Fruit fly (Drosophila melanogaster) whole organism, embryonic: ENCODE results near the gene Sap30.

Experiments
- BtbVII ChIP-seq: fragments of 200-800 bp; sonication (Bioruptor generic); optimal IDR thresholded peaks from 3 replicates; lab custom pipeline; 2017; ENCODE audit warnings: missing biosample characterization, mild to moderate bottlenecking, missing genetic modification characterization
- C15 ChIP-seq: fragments of 200-800 bp; sonication (Bioruptor generic); IDR thresholded peaks from 3 replicates; pipeline ENCODE4 v1.3.6; 2022; ENCODE audit warnings: missing biosample characterization, missing genetic modification characterization
- CG1024 ChIP-seq: fragments of 200-800 bp; sonication (Bioruptor generic); IDR thresholded peaks from 2 replicates; pipeline ENCODE4 v1.3.6; 2022; ENCODE audit warnings: missing biosample characterization, missing genetic modification characterization
- CG1233 ChIP-seq: fragments of 200-800 bp; sonication (Bioruptor generic); optimal IDR thresholded peaks from 4 replicates; lab custom pipeline; 2018; ENCODE audit warnings: missing biosample characterization, mild to moderate bottlenecking, missing genetic modification characterization
- CG13424 ChIP-seq: fragments of 200-800 bp; sonication (Bioruptor generic); optimal IDR thresholded peaks from 2 replicates; lab custom pipeline; 2019; ENCODE audit warnings: missing biosample characterization, mild to moderate bottlenecking, missing genetic modification characterization, moderate library complexity
- CG15269 ChIP-seq: fragments of 200-800 bp; sonication (Bioruptor generic); optimal IDR thresholded peaks from 2 replicates; lab custom pipeline; 2018; ENCODE audit warnings: missing biosample characterization, mild to moderate bottlenecking, missing genetic modification characterization, moderate library complexity
- CG17912 ChIP-seq: fragments of 200-800 bp; sonication (Bioruptor generic); optimal IDR thresholded peaks from 2 replicates; lab custom pipeline; 2018; ENCODE audit warnings: missing biosample characterization, mild to moderate bottlenecking, missing genetic modification characterization
- CG2199 ChIP-seq: fragments of 200-800 bp; sonication (Bioruptor generic); IDR thresholded peaks from 3 replicates; pipeline ENCODE4 v1.3.6; 2022; ENCODE audit warnings: missing biosample characterization, missing genetic modification characterization
- CG2712 ChIP-seq: fragments of 200-800 bp; optimal IDR thresholded peaks from 3 replicates; lab custom pipeline; 2019; ENCODE audit warnings: missing biosample characterization, mild to moderate bottlenecking, missing genetic modification characterization, moderate library complexity
- CG3281 ChIP-seq: fragments of 200-800 bp; sonication (Bioruptor generic); optimal IDR thresholded peaks from 3 replicates; lab custom pipeline; 2017; ENCODE audit warnings: missing biosample characterization, mild to moderate bottlenecking, missing genetic modification characterization
- CG5180 ChIP-seq: fragments of 200-800 bp; sonication (Bioruptor generic); optimal IDR thresholded peaks from 3 replicates; lab custom pipeline; 2017; ENCODE audit warnings: missing biosample characterization, missing genetic modification characterization, mild to moderate bottlenecking, moderate library complexity, missing genetic modification reagents
- CG6813 ChIP-seq: fragments of 200-800 bp; sonication (Bioruptor generic); optimal IDR thresholded peaks from 2 replicates; lab custom pipeline; 2017; ENCODE audit warnings: missing biosample characterization, missing genetic modification characterization, mild to moderate bottlenecking, moderate library complexity, missing genetic modification reagents
- CG7928 ChIP-seq: fragments of 200-800 bp; sonication (Bioruptor generic); optimal IDR thresholded peaks from 2 replicates; lab custom pipeline; 2017; ENCODE audit warnings: missing biosample characterization, mild to moderate bottlenecking, missing genetic modification characterization
- CoRest ChIP-seq: fragments of 200-800 bp; sonication (Bioruptor generic); optimal IDR thresholded peaks from 3 replicates; lab custom pipeline; 2018; ENCODE audit warnings: missing biosample characterization, mild to moderate bottlenecking, missing genetic modification characterization, moderate library complexity
- Dad ChIP-seq: fragments of 200-800 bp; sonication (Bioruptor generic); optimal IDR thresholded peaks from 3 replicates; lab custom pipeline; 2016; ENCODE audit warnings: missing biosample characterization, missing genetic modification characterization
- Dp ChIP-seq: fragments of 200-800 bp; sonication (Bioruptor generic); optimal IDR thresholded peaks from 2 replicates; lab custom pipeline; 2018; ENCODE audit warnings: missing biosample characterization, mild to moderate bottlenecking, missing genetic modification characterization, moderate library complexity
- Ets65A ChIP-seq: fragments of 200-800 bp; sonication (Bioruptor generic); peaks from one replicate; lab custom pipeline; 2016; ENCODE audit warnings: missing biosample characterization, missing genetic modification characterization
- HLHmδ ChIP-seq: fragments of 200-800 bp; sonication (Bioruptor generic); optimal IDR thresholded peaks from 2 replicates; lab custom pipeline; 2018; ENCODE audit warnings: missing biosample characterization, mild to moderate bottlenecking, missing genetic modification characterization, moderate library complexity
- MTF-1 ChIP-seq: fragments of 200-800 bp; sonication (Bioruptor generic); optimal IDR thresholded peaks from 2 replicates; lab custom pipeline; 2018; ENCODE audit warnings: missing biosample characterization, mild to moderate bottlenecking, missing genetic modification characterization, borderline replicate concordance
- Nf-YB ChIP-seq: fragments of 200-800 bp; sonication (Bioruptor generic); optimal IDR thresholded peaks from 3 replicates; lab custom pipeline; 2019; ENCODE audit warnings: missing biosample characterization, mild to moderate bottlenecking, missing genetic modification characterization, moderate library complexity
- Ptx1 ChIP-seq: fragments of 200-800 bp; sonication (Bioruptor generic); IDR thresholded peaks from 2 replicates; pipeline ENCODE4 v1.3.6; 2022; ENCODE audit warnings: missing biosample characterization, missing genetic modification characterization
- Scr ChIP-seq: fragments of 200-800 bp; sonication (Bioruptor generic); IDR thresholded peaks from 2 replicates; pipeline ENCODE4 v1.3.6; 2022; ENCODE audit warnings: missing biosample characterization, missing genetic modification characterization; ENCODE audit not compliant: partially characterized antibody
- Sox100B ChIP-seq: fragments of 200-800 bp; sonication (Bioruptor generic); optimal IDR thresholded peaks from 3 replicates; lab custom pipeline; 2018; ENCODE audit warnings: missing biosample characterization, mild to moderate bottlenecking, missing genetic modification characterization
- Spps ChIP-seq: fragments of 200-800 bp; sonication (Bioruptor generic); optimal IDR thresholded peaks from 2 replicates; lab custom pipeline; 2018; ENCODE audit warnings: missing biosample characterization, mild to moderate bottlenecking, missing genetic modification characterization
- bbx ChIP-seq: fragments of 200-800 bp; sonication (Bioruptor generic); IDR thresholded peaks from 2 replicates; pipeline ENCODE4 v1.3.6; 2022; ENCODE audit warnings: missing biosample characterization, missing genetic modification characterization; ENCODE audit not compliant: partially characterized antibody
- bcd ChIP-seq: fragments of 200-800 bp; sonication (Bioruptor generic); optimal IDR thresholded peaks from 2 replicates; lab custom pipeline; 2017; ENCODE audit warnings: missing biosample characterization, mild to moderate bottlenecking, missing genetic modification characterization
- bsh ChIP-seq, 2 experiments: fragments of 200-800 bp; sonication (Bioruptor generic); optimal IDR thresholded peaks; 2 replicates each; lab custom pipeline; 2017 to 2018; ENCODE audit warnings: mild to moderate bottlenecking in 2 of 2, missing biosample characterization in 2 of 2, missing genetic modification characterization in 2 of 2, moderate library complexity in 1 of 2
- dpn ChIP-seq, 2 experiments: fragments of 200-800 bp; sonication (Bioruptor generic); optimal IDR thresholded peaks; 3 replicates each; lab custom pipeline; 2016; ENCODE audit warnings: missing biosample characterization in 2 of 2, missing genetic modification characterization in 2 of 2
- dysf ChIP-seq: fragments of 200-800 bp; sonication (Bioruptor generic); IDR thresholded peaks from 3 replicates; pipeline ENCODE4 v1.3.6; 2022; ENCODE audit warnings: missing biosample characterization, missing genetic modification characterization
- fd96Cb ChIP-seq: fragments of 200-800 bp; sonication (Bioruptor generic); optimal IDR thresholded peaks from 2 replicates; lab custom pipeline; 2018; ENCODE audit warnings: missing biosample characterization, mild to moderate bottlenecking, missing genetic modification characterization, moderate library complexity
- gcm ChIP-seq: fragments of 200-800 bp; sonication (Bioruptor generic); optimal IDR thresholded peaks from 2 replicates; lab custom pipeline; 2019; ENCODE audit warnings: missing biosample characterization, mild to moderate bottlenecking, missing genetic modification characterization, moderate library complexity
- gro ChIP-seq: fragments of 200-800 bp; sonication (Bioruptor generic); optimal IDR thresholded peaks from 2 replicates; lab custom pipeline; 2016; ENCODE audit warnings: missing biosample characterization, missing genetic modification characterization
- gt ChIP-seq: fragments of 200-800 bp; sonication (Bioruptor generic); IDR thresholded peaks from 2 replicates; pipeline ENCODE4 v1.3.6; 2022; ENCODE audit warnings: missing biosample characterization, missing genetic modification characterization
- knrl ChIP-seq: fragments of 200-800 bp; sonication (Bioruptor generic); IDR thresholded peaks from 3 replicates; pipeline ENCODE4 v1.3.6; 2022; ENCODE audit warnings: missing biosample characterization, missing genetic modification characterization; ENCODE audit not compliant: partially characterized antibody
- lilli ChIP-seq: fragments of 200-800 bp; sonication (Bioruptor generic); optimal IDR thresholded peaks from 3 replicates; lab custom pipeline; 2016; ENCODE audit warnings: missing biosample characterization, missing genetic modification characterization
- p53 ChIP-seq: fragments of 200-800 bp; sonication (Bioruptor generic); optimal IDR thresholded peaks from 2 replicates; lab custom pipeline; 2016; ENCODE audit warnings: missing biosample characterization, missing genetic modification characterization
- prd ChIP-seq, 3 experiments: fragments of >200 bp in 2 of 3; fragments of 200-800 bp in 1 of 3; sonication (Bioruptor generic) in 1 of 3; optimal IDR thresholded peaks in 2 of 3; IDR thresholded peaks in 1 of 3; 2 replicates in 2 of 3; 3 replicates in 1 of 3; pipeline versions ENCODE4 v1.3.6 to Lab custom; 2017 to 2022; ENCODE audit warnings: missing biosample characterization in 1 of 3, missing genetic modification characterization in 1 of 3
- pzg ChIP-seq: fragments of 200-800 bp; sonication (Bioruptor generic); optimal IDR thresholded peaks from 3 replicates; lab custom pipeline; 2018; ENCODE audit warnings: missing biosample characterization, mild to moderate bottlenecking, missing genetic modification characterization, moderate library complexity
- row ChIP-seq: fragments of 200-800 bp; sonication (Bioruptor generic); IDR thresholded peaks from 3 replicates; pipeline ENCODE4 v1.3.6; 2022; ENCODE audit warnings: missing biosample characterization, missing genetic modification characterization
- sd ChIP-seq: fragments of 200-800 bp; sonication (Bioruptor generic); optimal IDR thresholded peaks from 3 replicates; lab custom pipeline; 2018; ENCODE audit warnings: missing biosample characterization, mild to moderate bottlenecking, missing genetic modification characterization, moderate library complexity
- slou ChIP-seq: fragments of 200-800 bp; sonication (Bioruptor generic); optimal IDR thresholded peaks from 3 replicates; lab custom pipeline; 2016; ENCODE audit warnings: missing biosample characterization, missing genetic modification characterization
- tgo ChIP-seq: fragments of 200-800 bp; sonication (Bioruptor generic); IDR thresholded peaks from 3 replicates; pipeline ENCODE4 v1.3.6; 2022; ENCODE audit warnings: missing biosample characterization, missing genetic modification characterization
- trem ChIP-seq: fragments of 200-800 bp; optimal IDR thresholded peaks from 3 replicates; lab custom pipeline; 2019; ENCODE audit warnings: missing biosample characterization, mild to moderate bottlenecking, missing genetic modification characterization, moderate library complexity
- ttk ChIP-seq: fragments of 200-800 bp; sonication (Bioruptor generic); IDR thresholded peaks from 2 replicates; pipeline ENCODE4 v2.1.2; 2022; ENCODE audit warnings: missing biosample characterization, missing genetic modification characterization
- unpg ChIP-seq: fragments of 200-800 bp; sonication (Bioruptor generic); optimal IDR thresholded peaks from 3 replicates; lab custom pipeline; 2018; ENCODE audit warnings: missing biosample characterization, mild to moderate bottlenecking, missing genetic modification characterization, moderate library complexity
- vvl ChIP-seq: fragments of 200-800 bp; sonication (Bioruptor generic); IDR thresholded peaks from 2 replicates; pipeline ENCODE4 v1.3.6; 2022; ENCODE audit warnings: missing biosample characterization, missing genetic modification characterization
- z ChIP-seq: fragments of 200-800 bp; sonication (Bioruptor generic); IDR thresholded peaks from 3 replicates; pipeline ENCODE4 v1.3.6; 2022; ENCODE audit warnings: missing biosample characterization, missing genetic modification characterization

The Sap30 gene

DNA sequence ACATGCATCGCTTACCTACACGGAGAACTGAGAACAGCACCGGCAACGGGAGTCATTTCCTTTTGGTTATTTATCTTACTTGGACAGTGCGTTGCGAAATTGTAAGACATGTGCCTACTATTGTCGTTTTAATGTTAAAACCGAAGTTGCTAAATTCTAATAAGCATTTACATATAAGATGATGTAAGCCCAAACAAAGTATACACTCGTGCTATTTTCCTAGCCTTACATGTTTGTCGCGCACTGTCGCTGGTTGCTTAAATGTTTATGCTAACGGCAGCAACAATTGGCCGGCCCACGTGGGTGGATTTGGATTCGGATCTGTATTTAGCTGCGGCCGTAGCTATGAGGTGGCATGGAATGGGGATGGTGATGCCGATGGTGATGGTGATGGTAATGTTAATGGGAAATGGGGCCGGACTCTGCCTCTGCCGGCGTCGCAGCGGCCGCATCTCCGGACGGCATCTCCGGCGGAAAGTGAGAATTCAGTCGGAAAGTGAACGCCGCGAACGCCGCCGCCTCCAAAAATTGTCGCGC, 24.2 kb downstream of the Sap30 start, which contains the start of gene CG4829 (continued):
- peak; percentile 52 for TF ChIP-seq slou (GFP tag; lab: Kevin White, UChicago)

DNA sequence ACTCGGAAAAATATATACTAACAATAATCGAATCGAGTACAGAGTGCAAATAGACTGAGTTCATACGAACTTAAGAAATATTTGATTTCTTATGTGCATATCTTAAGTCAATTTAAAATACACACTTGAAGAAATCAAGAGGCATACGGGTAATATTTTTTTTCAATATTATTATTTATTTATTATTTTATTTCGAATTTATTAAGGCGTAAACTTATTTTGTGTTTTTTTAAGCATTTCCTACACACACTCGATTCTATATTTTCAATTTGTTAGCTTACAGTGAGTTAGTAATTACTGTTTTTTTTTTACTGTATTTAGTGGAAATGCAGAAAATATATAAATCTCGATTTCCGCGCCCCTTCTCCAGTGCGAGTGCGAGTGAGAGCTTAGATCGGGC, 26.1 kb downstream of the Sap30 start:
- TF ChIP-seq CG2199 (GFP tag; lab: Robert Waterston, UW): no peak
- TF ChIP-seq Sox100B (GFP tag; lab: Kevin White, UChicago): peak; percentile 48
- peak; percentile 53 for TF ChIP-seq Ptx1 (GFP tag; lab: Robert Waterston, UW)
- no peak for TF ChIP-seq Dp (GFP tag; lab: Kevin White, UChicago)
- peak; percentile 39 for TF ChIP-seq CoRest (tag; lab: Kevin White, UChicago)
- peak; percentile 32 for TF ChIP-seq bcd (GFP tag; lab: Kevin White, UChicago)
- TF ChIP-seq unpg (GFP tag; lab: Kevin White, UChicago): peak; percentile 32
- TF ChIP-seq gro (GFP tag; lab: Kevin White, UChicago): no peak
- no peak for TF ChIP-seq Nf-YB (GFP tag; lab: Kevin White, UChicago)
- TF ChIP-seq trem (tag; lab: Kevin White, UChicago): no peak
- TF ChIP-seq prd (optimal IDR thresholded peaks at IDR 0.05; lab: Kevin White, UChicago): no peak
- 0 out of 3 replicates have a peak, but pooled peaks have one; percentile 33 for TF ChIP-seq prd (GFP tag; IDR thresholded peaks at IDR 0.05; lab: Robert Waterston, UW)
- peak; percentile 41; the same call in 1 of the 3 replicates for TF ChIP-seq dysf
- peak; percentile 36 for TF ChIP-seq fd96Cb (tag; lab: Kevin White, UChicago)
- peak in 1 of 2 experiments; percentile 27 for TF ChIP-seq bsh (GFP tag; optimal IDR thresholded peaks at IDR 0.05; lab: Kevin White, UChicago)
- no peak for TF ChIP-seq lilli
- no peak for TF ChIP-seq bbx
- TF ChIP-seq pzg: no peak
- TF ChIP-seq CG1233 (GFP tag; lab: Kevin White, UChicago): no peak
- TF ChIP-seq CG1024: no peak
- TF ChIP-seq tgo (GFP tag; lab: Robert Waterston, UW): peak; percentile 21; the same call in 2 of the 3 replicates
- no peak for TF ChIP-seq CG17912 (GFP tag; lab: Kevin White, UChicago)
- TF ChIP-seq row (GFP tag; lab: Robert Waterston, UW): peak; percentile 52
- TF ChIP-seq CG3281 (GFP tag; lab: Kevin White, UChicago): no peak
- TF ChIP-seq C15 (GFP tag; lab: Robert Waterston, UW): no peak
- TF ChIP-seq knrl: no peak
- TF ChIP-seq HLHmδ (GFP tag; lab: Kevin White, UChicago): no peak
- no peak for TF ChIP-seq CG7928
- no peak for TF ChIP-seq CG6813 (GFP tag; lab: Kevin White, UChicago)
- no peak for TF ChIP-seq p53 (GFP tag; lab: Kevin White, UChicago)
- peak; percentile 45 for TF ChIP-seq CG2712 (tag; lab: Kevin White, UChicago)
- TF ChIP-seq dpn (GFP tag; optimal IDR thresholded peaks at IDR 0.05; lab: Kevin White, UChicago): no peak
- TF ChIP-seq MTF-1 (GFP tag; lab: Kevin White, UChicago): no peak
- no peak for TF ChIP-seq ttk (GFP tag; lab: Robert Waterston, UW)
- TF ChIP-seq z (GFP tag; lab: Robert Waterston, UW): no peak
- TF ChIP-seq Scr: no peak
- TF ChIP-seq sd: no peak
- TF ChIP-seq gcm: no peak
- TF ChIP-seq gt: no peak
- 0 out of 2 replicates have a peak, but pooled peaks have one; percentile 14 for TF ChIP-seq vvl (GFP tag; lab: Robert Waterston, UW)
- TF ChIP-seq CG13424 (tag; lab: Kevin White, UChicago): peak; percentile 36
- no peak for TF ChIP-seq CG5180 (GFP tag; lab: Kevin White, UChicago)
- TF ChIP-seq Ets65A (GFP tag; lab: Kevin White, UChicago): peak; percentile 44
- no peak for TF ChIP-seq Spps
- TF ChIP-seq BtbVII (GFP tag; lab: Kevin White, UChicago): no peak
- peak; percentile 49 for TF ChIP-seq CG15269 (tag; lab: Kevin White, UChicago)
- no peak for TF ChIP-seq Dad
